Worm (Caenorhabditis elegans) whole organism, L1 larva: ENCODE measurements around the gene F27E5.5.

Source experiments
- C34B4.2 ChIP-seq: sonication (generic microtip); optimal IDR thresholded peaks from 2 replicates; lab custom pipeline; 2017; ENCODE audit warnings: mild to moderate bottlenecking, missing genetic modification characterization, missing compliant biosample characterization
- Y116A8C.19 ChIP-seq: sonication (generic microtip); optimal IDR thresholded peaks from 2 replicates; lab custom pipeline; 2016; ENCODE audit warnings: missing compliant biosample characterization, missing genetic modification characterization, borderline replicate concordance
- aha-1 ChIP-seq: fragments of 150-350 bp; optimal IDR thresholded peaks from 2 replicates; lab custom pipeline; 2014; ENCODE audit warnings: missing biosample characterization, missing genetic modification characterization
- alr-1 ChIP-seq: fragments of 200-800 bp; sonication (Bioruptor generic); optimal IDR thresholded peaks from 2 replicates; lab custom pipeline; 2018; ENCODE audit warnings: borderline replicate concordance, mild to moderate bottlenecking, missing genetic modification characterization, missing compliant biosample characterization
- aly-2 ChIP-seq: fragments of 150-350 bp; optimal IDR thresholded peaks from 2 replicates; lab custom pipeline; 2014; ENCODE audit warnings: missing biosample characterization, missing genetic modification characterization
- ama-1 ChIP-seq: fragments of 150-350 bp; optimal IDR thresholded peaks from 2 replicates; lab custom pipeline; 2014
- ceh-88 ChIP-seq: fragments of 200-800 bp; sonication (Bioruptor generic); IDR thresholded peaks from 2 replicates; pipeline ENCODE4 v1.3.6; 2022; ENCODE audit warnings: missing genetic modification characterization, missing compliant biosample characterization
- ceh-90 ChIP-seq: sonication (generic microtip); optimal IDR thresholded peaks from 2 replicates; lab custom pipeline; 2016; ENCODE audit warnings: missing genetic modification characterization, missing compliant biosample characterization
- ces-1 ChIP-seq: fragments of 150-350 bp; optimal IDR thresholded peaks from 2 replicates; lab custom pipeline; 2014; ENCODE audit warnings: missing biosample characterization, missing genetic modification reagents, missing genetic modification characterization
- dpl-1 ChIP-seq, 3 experiments: fragments of 150-350 bp in 2 of 3; sonication (generic microtip) in 1 of 3; optimal IDR thresholded peaks; 2 replicates each; lab custom pipeline; 2014 to 2017; ENCODE audit warnings: missing biosample characterization in 3 of 3, missing genetic modification characterization in 3 of 3, missing genetic modification reagents in 3 of 3
- dsc-1 ChIP-seq: sonication (generic microtip); optimal IDR thresholded peaks from 2 replicates; lab custom pipeline; 2016; ENCODE audit warnings: mild to moderate bottlenecking, missing genetic modification characterization, missing compliant biosample characterization
- efl-1 ChIP-seq, 4 experiments: fragments of 150-350 bp; optimal IDR thresholded peaks in 3 of 4; peaks in 1 of 4; 1 replicate in 1 of 4; 2 replicates in 3 of 4; lab custom pipeline; 2014; ENCODE audit warnings: missing biosample characterization in 2 of 4, missing genetic modification characterization in 2 of 4, missing genetic modification reagents in 2 of 4
- egl-13 ChIP-seq: sonication (generic microtip); optimal IDR thresholded peaks from 2 replicates; lab custom pipeline; 2016; ENCODE audit warnings: missing genotype, missing genetic modification reagents, missing genetic modification characterization, missing compliant biosample characterization
- egl-27 ChIP-seq, 2 experiments: fragments of 150-350 bp in 1 of 2; sonication (generic microtip); optimal IDR thresholded peaks; 3 replicates each; lab custom pipeline; 2017 to 2018; ENCODE audit warnings: missing biosample characterization in 2 of 2, missing genetic modification characterization in 2 of 2, missing genetic modification reagents in 2 of 2
- fkh-4 ChIP-seq: sonication (generic microtip); optimal IDR thresholded peaks from 2 replicates; lab custom pipeline; 2016; ENCODE audit warnings: missing compliant biosample characterization, missing genetic modification characterization, borderline replicate concordance
- fkh-8 ChIP-seq: sonication (generic microtip); optimal IDR thresholded peaks from 2 replicates; lab custom pipeline; 2016; ENCODE audit warnings: mild to moderate bottlenecking, missing genetic modification characterization, missing compliant biosample characterization
- fos-1 ChIP-seq: fragments of 150-350 bp; optimal IDR thresholded peaks from 2 replicates; lab custom pipeline; 2014; ENCODE audit warnings: missing biosample characterization, missing genetic modification characterization
- grh-1 ChIP-seq: fragments of 200-800 bp; sonication (Bioruptor generic); IDR thresholded peaks from 2 replicates; pipeline ENCODE4 v1.3.6; 2022; ENCODE audit warnings: missing genetic modification reagents, missing genetic modification characterization, missing compliant biosample characterization
- hlh-17 ChIP-seq: fragments of 200-800 bp; sonication (Bioruptor generic); optimal IDR thresholded peaks from 2 replicates; lab custom pipeline; 2018; ENCODE audit warnings: missing genetic modification characterization, mild to moderate bottlenecking, missing compliant biosample characterization, moderate library complexity, borderline replicate concordance
- isw-1 ChIP-seq: fragments of 200-800 bp; sonication (Bioruptor generic); IDR thresholded peaks from 2 replicates; pipeline ENCODE4 v1.3.6; 2022; ENCODE audit warnings: missing genetic modification characterization, missing compliant biosample characterization
- lin-13 ChIP-seq: fragments of 150-350 bp; optimal IDR thresholded peaks from 2 replicates; lab custom pipeline; 2014; ENCODE audit warnings: missing biosample characterization, missing genetic modification reagents, missing genetic modification characterization
- lin-14 ChIP-seq: fragments of 200-800 bp; sonication (Bioruptor generic); optimal IDR thresholded peaks from 2 replicates; lab custom pipeline; 2018; ENCODE audit warnings: mild to moderate bottlenecking, missing genetic modification characterization, moderate library complexity, missing compliant biosample characterization
- lin-35 ChIP-seq, 2 experiments: fragments of 150-350 bp; optimal IDR thresholded peaks; 2 replicates each; lab custom pipeline; 2014; ENCODE audit warnings: missing biosample characterization in 2 of 2, missing genetic modification characterization in 2 of 2, missing genetic modification reagents in 2 of 2
- lsy-2 ChIP-seq, 2 experiments: fragments of 150-350 bp; optimal IDR thresholded peaks; 2 replicates each; lab custom pipeline; 2014; ENCODE audit warnings: missing biosample characterization in 2 of 2, missing genetic modification characterization in 2 of 2
- mab-9 ChIP-seq: fragments of 200-800 bp; sonication (Bioruptor generic); IDR thresholded peaks from 2 replicates; pipeline ENCODE4 v1.3.6; 2022; ENCODE audit warnings: missing genetic modification reagents, missing genetic modification characterization, missing compliant biosample characterization
- mdl-1 ChIP-seq, 2 experiments: fragments of 150-350 bp; optimal IDR thresholded peaks; 2 replicates each; lab custom pipeline; 2014 to 2017; ENCODE audit warnings: missing biosample characterization in 2 of 2, missing genetic modification characterization in 2 of 2, inconsistent platforms in 1 of 2
- mef-2 ChIP-seq: fragments of 150-350 bp; optimal IDR thresholded peaks from 2 replicates; lab custom pipeline; 2014; ENCODE audit warnings: missing biosample characterization, missing genetic modification characterization
- mep-1 ChIP-seq: fragments of 150-350 bp; optimal IDR thresholded peaks from 2 replicates; lab custom pipeline; 2014; ENCODE audit warnings: missing biosample characterization, missing genetic modification characterization
- nhr-12 ChIP-seq: sonication (generic microtip); optimal IDR thresholded peaks from 2 replicates; lab custom pipeline; 2017; ENCODE audit warnings: missing biosample characterization, missing genetic modification characterization
- nhr-20 ChIP-seq: sonication (generic microtip); optimal IDR thresholded peaks from 2 replicates; lab custom pipeline; 2016; ENCODE audit warnings: mild to moderate bottlenecking, missing genetic modification characterization, missing compliant biosample characterization
- nhr-76 ChIP-seq: sonication (generic microtip); optimal IDR thresholded peaks from 2 replicates; lab custom pipeline; 2017; ENCODE audit warnings: missing biosample characterization, missing genetic modification characterization
- nhr-77 ChIP-seq: fragments of 150-350 bp; optimal IDR thresholded peaks from 2 replicates; lab custom pipeline; 2014; ENCODE audit warnings: missing biosample characterization, missing genetic modification characterization
- nhr-84 ChIP-seq: sonication (generic microtip); optimal IDR thresholded peaks from 2 replicates; lab custom pipeline; 2017; ENCODE audit warnings: missing biosample characterization, missing genetic modification characterization
- nhr-90 ChIP-seq: sonication (generic microtip); optimal IDR thresholded peaks from 2 replicates; lab custom pipeline; 2016; ENCODE audit warnings: mild to moderate bottlenecking, missing genetic modification characterization, missing compliant biosample characterization; ENCODE audit not compliant: poor library complexity
- pag-3 ChIP-seq: sonication (generic microtip); optimal IDR thresholded peaks from 2 replicates; lab custom pipeline; 2017; ENCODE audit warnings: missing genetic modification characterization, mild to moderate bottlenecking, missing compliant biosample characterization, antibody characterized with exemption, borderline replicate concordance; ENCODE audit not compliant: insufficient read depth
- pax-3 ChIP-seq: fragments of 200-800 bp; sonication (Bioruptor generic); optimal IDR thresholded peaks from 2 replicates; lab custom pipeline; 2018; ENCODE audit warnings: mild to moderate bottlenecking, missing genetic modification characterization, moderate library complexity, missing compliant biosample characterization
- pqm-1 ChIP-seq: sonication (generic microtip); optimal IDR thresholded peaks from 3 replicates; lab custom pipeline; 2017; ENCODE audit warnings: missing biosample characterization, missing genetic modification characterization
- skn-1 ChIP-seq: fragments of 150-350 bp; optimal IDR thresholded peaks from 2 replicates; lab custom pipeline; 2014; ENCODE audit warnings: missing biosample characterization, missing genetic modification characterization
- sox-4 ChIP-seq: sonication (generic microtip); optimal IDR thresholded peaks from 2 replicates; lab custom pipeline; 2016; ENCODE audit warnings: missing genetic modification characterization, missing compliant biosample characterization
- sptf-1 ChIP-seq: fragments of 150-350 bp; optimal IDR thresholded peaks from 2 replicates; lab custom pipeline; 2014; ENCODE audit warnings: missing biosample characterization, missing genetic modification characterization
- sup-37 ChIP-seq: fragments of 200-800 bp; sonication (Bioruptor generic); optimal IDR thresholded peaks from 2 replicates; lab custom pipeline; 2018; ENCODE audit warnings: mild to moderate bottlenecking, missing genetic modification characterization, missing compliant biosample characterization
- swsn-7 ChIP-seq: sonication (generic microtip); optimal IDR thresholded peaks from 2 replicates; lab custom pipeline; 2016; ENCODE audit warnings: missing genetic modification characterization, missing compliant biosample characterization
- tlp-1 ChIP-seq: fragments of 150-350 bp; optimal IDR thresholded peaks from 2 replicates; lab custom pipeline; 2014; ENCODE audit warnings: missing biosample characterization, missing genetic modification characterization
- unc-30 ChIP-seq: sonication (generic microtip); optimal IDR thresholded peaks from 2 replicates; lab custom pipeline; 2017; ENCODE audit warnings: missing biosample characterization, missing genetic modification characterization
- unc-62 ChIP-seq: fragments of 150-350 bp; optimal IDR thresholded peaks from 2 replicates; lab custom pipeline; 2014; ENCODE audit warnings: missing biosample characterization, missing genetic modification reagents, missing genetic modification characterization
- unc-86 ChIP-seq: sonication (generic microtip); optimal IDR thresholded peaks from 2 replicates; lab custom pipeline; 2016; ENCODE audit warnings: missing genetic modification characterization, missing compliant biosample characterization
- unc-98 ChIP-seq: fragments of 200-800 bp; sonication (Bioruptor generic); IDR thresholded peaks from 2 replicates; pipeline ENCODE4 v1.3.6; 2022; ENCODE audit warnings: missing genetic modification characterization, missing compliant biosample characterization
- zip-4 ChIP-seq: fragments of 200-800 bp; sonication (Bioruptor generic); optimal IDR thresholded peaks from 2 replicates; lab custom pipeline; 2018; ENCODE audit warnings: mild to moderate bottlenecking, missing genetic modification characterization, moderate library complexity, missing compliant biosample characterization
- ztf-4 ChIP-seq: fragments of 150-350 bp; optimal IDR thresholded peaks from 2 replicates; lab custom pipeline; 2014; ENCODE audit warnings: missing biosample characterization, missing genetic modification characterization

Gene F27E5.5

DNA sequence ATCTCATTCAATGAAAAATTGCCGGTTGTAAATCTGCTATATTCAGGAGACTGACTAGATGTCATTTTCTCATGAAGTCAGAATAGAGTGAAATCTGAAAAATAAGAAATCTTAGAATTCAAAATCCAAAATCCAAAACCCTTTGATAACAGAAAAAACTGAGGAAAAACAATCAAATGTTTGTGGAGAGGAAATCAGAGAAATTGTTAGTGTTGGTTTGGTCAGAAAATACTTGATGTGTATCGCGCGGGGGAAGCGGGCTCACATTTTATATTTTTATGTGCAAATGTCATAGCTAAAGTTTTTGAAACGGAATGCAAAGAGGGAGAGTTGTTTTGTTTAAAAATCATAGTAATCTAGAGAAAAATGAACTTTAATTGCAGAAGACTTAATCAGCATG is at the start of gene F27E5.5:
TSS of gene F27E5.5 (minus strand) at position 101 of the 400 bp plus-strand sequence.
- TF ChIP-seq tlp-1 (tag; lab: Kevin White, UChicago) (no peak), nhr-84 (tag; lab: Kevin White, UChicago) (no peak), mef-2 (tag; lab: Kevin White, UChicago) (no peak), mab-9 (GFP tag; lab: Robert Waterston, UW) (no peak), unc-30 (tag; lab: Kevin White, UChicago) (no peak), lin-13 (GFP tag; lab: Kevin White, UChicago) (no peak), fkh-4 (tag; lab: Kevin White, UChicago) (no peak), fos-1 (tag; lab: Kevin White, UChicago) (no peak), lsy-2 (tag; optimal IDR thresholded peaks at IDR 0.05; lab: Kevin White, UChicago) (no peak), aha-1 (no peak), lin-35 (GFP tag; optimal IDR thresholded peaks at IDR 0.05; lab: Kevin White, UChicago) (no peak)

ce11 chrII:10174338-10174737 is 42.7 kb upstream of the F27E5.5 start, which contains the start of gene F33H1.4:
TSS of gene F33H1.4 (plus strand) at chrII:10174648.
- no peak for TF ChIP-seq pqm-1 (tag; lab: Kevin White, UChicago)
- peak in 1 of 2 experiments; percentile 19 for TF ChIP-seq mdl-1 (tag; optimal IDR thresholded peaks at IDR 0.05; lab: Kevin White, UChicago)
- TF ChIP-seq fkh-8 (tag; lab: Kevin White, UChicago), result peak; percentile 50
- no peak for TF ChIP-seq ces-1 (GFP tag; lab: Kevin White, UChicago)
- peak; percentile 30 for TF ChIP-seq zip-4
- TF ChIP-seq isw-1 (GFP tag; lab: Robert Waterston, UW), result no peak
- TF ChIP-seq sox-4 (tag; lab: Kevin White, UChicago), result no peak
- TF ChIP-seq lin-14 (GFP tag; lab: Kevin White, UChicago), result peak; percentile 89
- TF ChIP-seq mep-1, result peak; percentile 70
- TF ChIP-seq egl-13 (tag; lab: Kevin White, UChicago), result no peak
- peak; percentile 35 for TF ChIP-seq swsn-7 (tag; lab: Kevin White, UChicago)
- no peak for TF ChIP-seq tlp-1 (tag; lab: Kevin White, UChicago)
- peak; percentile 6 for TF ChIP-seq aly-2 (tag; lab: Kevin White, UChicago)
- no peak for TF ChIP-seq ztf-4
- peak; percentile 23 for TF ChIP-seq nhr-77 (tag; lab: Kevin White, UChicago)
- no peak for TF ChIP-seq mef-2 (tag; lab: Kevin White, UChicago)
- TF ChIP-seq ceh-88 (GFP tag; lab: Robert Waterston, UW), result no peak
- no peak for TF ChIP-seq egl-27 (tag; optimal IDR thresholded peaks at IDR 0.05; lab: Kevin White, UChicago)
- peak; percentile 98 for TF ChIP-seq lin-13 (GFP tag; lab: Kevin White, UChicago)
- peak; percentile 7 for TF ChIP-seq unc-86
- no peak for TF ChIP-seq nhr-76
- TF ChIP-seq nhr-20 (tag; lab: Kevin White, UChicago), result peak; percentile 48
- no peak for TF ChIP-seq nhr-12 (tag; lab: Kevin White, UChicago)
- peak; percentile 28 for TF ChIP-seq nhr-90
- no peak for TF ChIP-seq nhr-84 (tag; lab: Kevin White, UChicago)
- TF ChIP-seq lin-35 (GFP tag; optimal IDR thresholded peaks at IDR 0.05; lab: Kevin White, UChicago), result peak; percentile 62 to 74
- TF ChIP-seq ceh-90, result no peak
- TF ChIP-seq C34B4.2, result no peak
- TF ChIP-seq unc-62 (GFP tag; lab: Kevin White, UChicago), result no peak
- no peak for TF ChIP-seq ama-1
- TF ChIP-seq skn-1 (tag; lab: Kevin White, UChicago), result peak; percentile 3
- TF ChIP-seq sptf-1 (tag; lab: Kevin White, UChicago), result no peak
- TF ChIP-seq pax-3, result no peak
- TF ChIP-seq grh-1 (GFP tag; lab: Robert Waterston, UW), result no peak
- TF ChIP-seq dpl-1 (GFP tag; optimal IDR thresholded peaks at IDR 0.05; lab: Kevin White, UChicago), result peak; percentile 27 to 50 (median 50)
- no peak for TF ChIP-seq unc-30 (tag; lab: Kevin White, UChicago)
- no peak for TF ChIP-seq hlh-17 (GFP tag; lab: Kevin White, UChicago)
- TF ChIP-seq pag-3, result no peak
- TF ChIP-seq Y116A8C.19 (tag; lab: Kevin White, UChicago), result no peak
- no peak for TF ChIP-seq sup-37 (GFP tag; lab: Kevin White, UChicago)
- TF ChIP-seq dsc-1 (tag; lab: Kevin White, UChicago), result no peak
- no peak for TF ChIP-seq alr-1 (tag; lab: Kevin White, UChicago)
- no peak for TF ChIP-seq unc-98 (GFP tag; lab: Robert Waterston, UW)
- TF ChIP-seq efl-1 (optimal IDR thresholded peaks at IDR 0.05; lab: Kevin White, UChicago), result peak; percentile 68 to 84
- TF ChIP-seq efl-1 (GFP tag; optimal IDR thresholded peaks at IDR 0.05 in 1 of 2; lab: Kevin White, UChicago), result peak; percentile 50 to 95
